Worm (Caenorhabditis elegans) whole organism, L1 larva: ENCODE data around the gene scd-1.

ENCODE experiments used
- C16A3.4 ChIP-seq: fragments of 150-350 bp; optimal IDR thresholded peaks from 2 replicates; lab custom pipeline; 2014; ENCODE audit warnings: missing biosample characterization, missing genetic modification characterization
- Y116A8C.19 ChIP-seq: sonication (generic microtip); optimal IDR thresholded peaks from 2 replicates; lab custom pipeline; 2016; ENCODE audit warnings: missing compliant biosample characterization, missing genetic modification characterization, borderline replicate concordance
- blmp-1 ChIP-seq: fragments of 150-350 bp; optimal IDR thresholded peaks from 2 replicates; lab custom pipeline; 2014; ENCODE audit warnings: missing biosample characterization, missing genetic modification characterization
- ceh-63 ChIP-seq: fragments of 200-800 bp; sonication (Bioruptor generic); optimal IDR thresholded peaks from 2 replicates; lab custom pipeline; 2018; ENCODE audit warnings: mild to moderate bottlenecking, missing genetic modification characterization, missing compliant biosample characterization
- ceh-82 ChIP-seq, 3 experiments: fragments of 150-350 bp in 1 of 3; sonication (generic microtip) in 2 of 3; optimal IDR thresholded peaks; 2 replicates each; lab custom pipeline; 2014 to 2017; ENCODE audit warnings: missing biosample characterization in 3 of 3, missing genetic modification characterization in 3 of 3
- ceh-90 ChIP-seq: sonication (generic microtip); optimal IDR thresholded peaks from 2 replicates; lab custom pipeline; 2016; ENCODE audit warnings: missing genetic modification characterization, missing compliant biosample characterization
- dpl-1 ChIP-seq, 3 experiments: fragments of 150-350 bp in 2 of 3; sonication (generic microtip) in 1 of 3; optimal IDR thresholded peaks; 2 replicates each; lab custom pipeline; 2014 to 2017; ENCODE audit warnings: missing biosample characterization in 3 of 3, missing genetic modification characterization in 3 of 3, missing genetic modification reagents in 3 of 3
- dsc-1 ChIP-seq: sonication (generic microtip); optimal IDR thresholded peaks from 2 replicates; lab custom pipeline; 2016; ENCODE audit warnings: mild to moderate bottlenecking, missing genetic modification characterization, missing compliant biosample characterization
- efl-1 ChIP-seq, 4 experiments: fragments of 150-350 bp; optimal IDR thresholded peaks in 3 of 4; peaks in 1 of 4; 1 replicate in 1 of 4; 2 replicates in 3 of 4; lab custom pipeline; 2014; ENCODE audit warnings: missing biosample characterization in 2 of 4, missing genetic modification characterization in 2 of 4, missing genetic modification reagents in 2 of 4
- elt-3 ChIP-seq, 6 experiments: fragments of 150-350 bp in 1 of 6; sonication (generic microtip); optimal IDR thresholded peaks; 2 replicates each; lab custom pipeline; 2017 to 2018; ENCODE audit warnings: missing biosample characterization in 6 of 6, missing genetic modification characterization in 6 of 6, inconsistent platforms in 1 of 6
- ets-5 ChIP-seq: fragments of 200-800 bp; sonication (Bioruptor generic); IDR thresholded peaks from 2 replicates; pipeline ENCODE4 v1.3.6; 2022; ENCODE audit warnings: missing genetic modification characterization, missing compliant biosample characterization
- fkh-10 ChIP-seq: sonication (generic microtip); optimal IDR thresholded peaks from 2 replicates; lab custom pipeline; 2017; ENCODE audit warnings: missing biosample characterization, missing genetic modification reagents, missing genetic modification characterization
- fkh-8 ChIP-seq: sonication (generic microtip); optimal IDR thresholded peaks from 2 replicates; lab custom pipeline; 2016; ENCODE audit warnings: mild to moderate bottlenecking, missing genetic modification characterization, missing compliant biosample characterization
- grh-1 ChIP-seq: fragments of 200-800 bp; sonication (Bioruptor generic); IDR thresholded peaks from 2 replicates; pipeline ENCODE4 v1.3.6; 2022; ENCODE audit warnings: missing genetic modification reagents, missing genetic modification characterization, missing compliant biosample characterization
- hlh-17 ChIP-seq: fragments of 200-800 bp; sonication (Bioruptor generic); optimal IDR thresholded peaks from 2 replicates; lab custom pipeline; 2018; ENCODE audit warnings: missing genetic modification characterization, mild to moderate bottlenecking, missing compliant biosample characterization, moderate library complexity, borderline replicate concordance
- hlh-4 ChIP-seq: sonication (generic microtip); optimal IDR thresholded peaks from 2 replicates; lab custom pipeline; 2016; ENCODE audit warnings: mild to moderate bottlenecking, missing genetic modification characterization, missing compliant biosample characterization
- irx-1 ChIP-seq: sonication (generic microtip); optimal IDR thresholded peaks from 2 replicates; lab custom pipeline; 2016; ENCODE audit warnings: missing genetic modification characterization, missing compliant biosample characterization
- jun-1 ChIP-seq: fragments of 150-350 bp; optimal IDR thresholded peaks from 2 replicates; lab custom pipeline; 2014; ENCODE audit warnings: missing biosample characterization, missing genetic modification reagents, missing genetic modification characterization
- lin-13 ChIP-seq: fragments of 150-350 bp; optimal IDR thresholded peaks from 2 replicates; lab custom pipeline; 2014; ENCODE audit warnings: missing biosample characterization, missing genetic modification reagents, missing genetic modification characterization
- lin-14 ChIP-seq: fragments of 200-800 bp; sonication (Bioruptor generic); optimal IDR thresholded peaks from 2 replicates; lab custom pipeline; 2018; ENCODE audit warnings: mild to moderate bottlenecking, missing genetic modification characterization, moderate library complexity, missing compliant biosample characterization
- lin-35 ChIP-seq, 2 experiments: fragments of 150-350 bp; optimal IDR thresholded peaks; 2 replicates each; lab custom pipeline; 2014; ENCODE audit warnings: missing biosample characterization in 2 of 2, missing genetic modification characterization in 2 of 2, missing genetic modification reagents in 2 of 2
- lin-39 ChIP-seq: fragments of 150-350 bp; optimal IDR thresholded peaks from 2 replicates; lab custom pipeline; 2014; ENCODE audit warnings: missing biosample characterization, missing genetic modification reagents, missing genetic modification characterization
- lir-3 ChIP-seq: sonication (generic microtip); optimal IDR thresholded peaks from 2 replicates; lab custom pipeline; 2016; ENCODE audit warnings: mild to moderate bottlenecking, missing genetic modification characterization, moderate library complexity, missing compliant biosample characterization; ENCODE audit not compliant: poor library complexity
- lsy-2 ChIP-seq, 2 experiments: fragments of 150-350 bp; optimal IDR thresholded peaks; 2 replicates each; lab custom pipeline; 2014; ENCODE audit warnings: missing biosample characterization in 2 of 2, missing genetic modification characterization in 2 of 2
- mdl-1 ChIP-seq, 2 experiments: fragments of 150-350 bp; optimal IDR thresholded peaks; 2 replicates each; lab custom pipeline; 2014 to 2017; ENCODE audit warnings: missing biosample characterization in 2 of 2, missing genetic modification characterization in 2 of 2, inconsistent platforms in 1 of 2
- mep-1 ChIP-seq: fragments of 150-350 bp; optimal IDR thresholded peaks from 2 replicates; lab custom pipeline; 2014; ENCODE audit warnings: missing biosample characterization, missing genetic modification characterization
- nhr-19 ChIP-seq: fragments of 200-800 bp; sonication (Bioruptor generic); conservative IDR thresholded peaks from 2 replicates; pipeline ENCODE4 v1.3.6; 2022; ENCODE audit warnings: missing genetic modification characterization, missing compliant biosample characterization
- nhr-20 ChIP-seq: sonication (generic microtip); optimal IDR thresholded peaks from 2 replicates; lab custom pipeline; 2016; ENCODE audit warnings: mild to moderate bottlenecking, missing genetic modification characterization, missing compliant biosample characterization
- nhr-47 ChIP-seq: sonication (generic microtip); optimal IDR thresholded peaks from 2 replicates; lab custom pipeline; 2016; ENCODE audit warnings: mild to moderate bottlenecking, missing genetic modification characterization, moderate library complexity, missing compliant biosample characterization
- nhr-71 ChIP-seq: sonication (generic microtip); optimal IDR thresholded peaks from 2 replicates; lab custom pipeline; 2016; ENCODE audit warnings: mild to moderate bottlenecking, missing genetic modification characterization, moderate library complexity, missing compliant biosample characterization
- nhr-76 ChIP-seq: sonication (generic microtip); optimal IDR thresholded peaks from 2 replicates; lab custom pipeline; 2017; ENCODE audit warnings: missing biosample characterization, missing genetic modification characterization
- nhr-90 ChIP-seq: sonication (generic microtip); optimal IDR thresholded peaks from 2 replicates; lab custom pipeline; 2016; ENCODE audit warnings: mild to moderate bottlenecking, missing genetic modification characterization, missing compliant biosample characterization; ENCODE audit not compliant: poor library complexity
- pax-3 ChIP-seq: fragments of 200-800 bp; sonication (Bioruptor generic); optimal IDR thresholded peaks from 2 replicates; lab custom pipeline; 2018; ENCODE audit warnings: mild to moderate bottlenecking, missing genetic modification characterization, moderate library complexity, missing compliant biosample characterization
- pqm-1 ChIP-seq: sonication (generic microtip); optimal IDR thresholded peaks from 3 replicates; lab custom pipeline; 2017; ENCODE audit warnings: missing biosample characterization, missing genetic modification characterization
- rnt-1 ChIP-seq: sonication (generic microtip); optimal IDR thresholded peaks from 2 replicates; lab custom pipeline; 2016; ENCODE audit warnings: mild to moderate bottlenecking, missing genetic modification characterization, moderate library complexity, missing compliant biosample characterization
- skn-1 ChIP-seq: fragments of 150-350 bp; optimal IDR thresholded peaks from 2 replicates; lab custom pipeline; 2014; ENCODE audit warnings: missing biosample characterization, missing genetic modification characterization
- snu-23 ChIP-seq: sonication (generic microtip); optimal IDR thresholded peaks from 2 replicates; lab custom pipeline; 2016; ENCODE audit warnings: missing genetic modification characterization, missing compliant biosample characterization
- sox-4 ChIP-seq: sonication (generic microtip); optimal IDR thresholded peaks from 2 replicates; lab custom pipeline; 2016; ENCODE audit warnings: missing genetic modification characterization, missing compliant biosample characterization
- sptf-1 ChIP-seq: fragments of 150-350 bp; optimal IDR thresholded peaks from 2 replicates; lab custom pipeline; 2014; ENCODE audit warnings: missing biosample characterization, missing genetic modification characterization
- swsn-7 ChIP-seq: sonication (generic microtip); optimal IDR thresholded peaks from 2 replicates; lab custom pipeline; 2016; ENCODE audit warnings: missing genetic modification characterization, missing compliant biosample characterization
- tbx-2 ChIP-seq: sonication (generic microtip); optimal IDR thresholded peaks from 2 replicates; lab custom pipeline; 2016; ENCODE audit warnings: missing genetic modification characterization, missing compliant biosample characterization
- unc-130 ChIP-seq: fragments of 150-350 bp; optimal IDR thresholded peaks from 2 replicates; lab custom pipeline; 2017; ENCODE audit warnings: missing biosample characterization, missing genetic modification characterization, inconsistent platforms
- xbp-1 ChIP-seq: sonication (generic microtip); optimal IDR thresholded peaks from 2 replicates; lab custom pipeline; 2016; ENCODE audit warnings: missing genetic modification characterization, missing compliant biosample characterization
- zag-1 ChIP-seq: fragments of 150-350 bp; optimal IDR thresholded peaks from 2 replicates; lab custom pipeline; 2014; ENCODE audit warnings: missing biosample characterization, missing genetic modification characterization
- ztf-4 ChIP-seq: fragments of 150-350 bp; optimal IDR thresholded peaks from 2 replicates; lab custom pipeline; 2014; ENCODE audit warnings: missing biosample characterization, missing genetic modification characterization

The scd-1 gene

DNA sequence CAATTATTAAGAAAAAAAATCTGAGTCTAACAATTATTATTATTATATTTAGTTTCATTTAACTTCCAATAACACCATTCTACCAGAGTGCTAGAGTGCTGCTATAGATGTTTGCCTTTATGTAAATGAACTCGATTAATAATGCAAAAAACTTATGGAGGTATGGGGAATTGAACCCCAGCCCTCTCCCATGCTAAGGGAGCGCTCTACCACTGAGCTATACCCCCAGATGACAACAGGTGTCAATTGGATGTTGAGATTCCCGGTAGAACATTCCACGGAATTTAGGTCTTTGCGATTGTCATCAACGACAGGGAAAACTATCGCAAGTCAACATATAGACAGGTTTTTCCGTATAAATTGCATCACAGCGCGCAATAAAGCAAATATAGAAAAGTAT, 67.6 kb downstream of the scd-1 start (continued):
- TF ChIP-seq grh-1 (GFP tag; lab: Robert Waterston, UW) = no peak
- no peak for TF ChIP-seq unc-130 (tag; lab: Kevin White, UChicago)
- TF ChIP-seq jun-1 = peak; percentile 31
- peak; percentile 57 for TF ChIP-seq nhr-19 (GFP tag; lab: Robert Waterston, UW)
- no peak for TF ChIP-seq nhr-76 (tag; lab: Kevin White, UChicago)
- TF ChIP-seq lsy-2 (tag; optimal IDR thresholded peaks at IDR 0.05; lab: Kevin White, UChicago) = peak in 1 of 2 experiments; percentile 38
- no peak for TF ChIP-seq ets-5 (GFP tag; lab: Robert Waterston, UW)
- no peak for TF ChIP-seq Y116A8C.19 (tag; lab: Kevin White, UChicago)
- peak; percentile 9 for TF ChIP-seq lin-39 (tag; lab: Kevin White, UChicago)
- TF ChIP-seq tbx-2 (tag; lab: Kevin White, UChicago) = peak; percentile 7
- no peak for TF ChIP-seq dpl-1 (GFP tag; optimal IDR thresholded peaks at IDR 0.05; lab: Kevin White, UChicago)
- TF ChIP-seq rnt-1 = peak; percentile 53
- no peak for TF ChIP-seq pax-3 (tag; lab: Kevin White, UChicago)
- TF ChIP-seq ceh-63 (GFP tag; lab: Kevin White, UChicago) = no peak
- no peak for TF ChIP-seq hlh-4 (tag; lab: Kevin White, UChicago)
- TF ChIP-seq hlh-17 (GFP tag; lab: Kevin White, UChicago) = no peak
- TF ChIP-seq nhr-90 (tag; lab: Kevin White, UChicago) = peak; percentile 74
- no peak for TF ChIP-seq lin-13 (GFP tag; lab: Kevin White, UChicago)
- TF ChIP-seq mep-1 (tag; lab: Kevin White, UChicago) = peak; percentile 51
- peak; percentile 10 for TF ChIP-seq xbp-1 (tag; lab: Kevin White, UChicago)

ce11 chrX:12454290-12454795, 71.2 kb downstream of the scd-1 start, which contains the start of the genes T18D3.9 and T18D3.1:
Gene T18D3.9, minus strand, starts transcription at chrX:12454457.
Gene T18D3.1, plus strand, starts transcription at chrX:12454745.
- TF ChIP-seq nhr-71 (tag; lab: Kevin White, UChicago) (peak; percentile 37), efl-1 (optimal IDR thresholded peaks at IDR 0.05; lab: Kevin White, UChicago) (peak; percentile 9 to 25), efl-1 (GFP tag; optimal IDR thresholded peaks at IDR 0.05 in 1 of 2; lab: Kevin White, UChicago) (peak in 1 of 2 experiments; percentile 65), unc-130 (tag; lab: Kevin White, UChicago) (peak; percentile 12), zag-1 (tag; lab: Kevin White, UChicago) (no peak), irx-1 (no peak), skn-1 (tag; lab: Kevin White, UChicago) (peak; percentile 27), blmp-1 (peak; percentile 68), ceh-90 (tag; lab: Kevin White, UChicago) (no peak), mep-1 (tag; lab: Kevin White, UChicago) (peak; percentile 58), lin-35 (GFP tag; optimal IDR thresholded peaks at IDR 0.05; lab: Kevin White, UChicago) (peak; percentile 21 to 45), ztf-4 (tag; lab: Kevin White, UChicago) (no peak), rnt-1 (no peak), tbx-2 (tag; lab: Kevin White, UChicago) (peak; percentile 23), fkh-8 (tag; lab: Kevin White, UChicago) (peak; percentile 63), nhr-47 (peak; percentile 44), ceh-82 (tag; optimal IDR thresholded peaks at IDR 0.05; lab: Kevin White, UChicago) (no peak), lin-39 (tag; lab: Kevin White, UChicago) (no peak), sptf-1 (tag; lab: Kevin White, UChicago) (no peak), pqm-1 (no peak), dpl-1 (GFP tag; optimal IDR thresholded peaks at IDR 0.05; lab: Kevin White, UChicago) (peak in 2 of 3 experiments; percentile 28 to 34), lin-13 (GFP tag; lab: Kevin White, UChicago) (peak; percentile 35), C16A3.4 (tag; lab: Kevin White, UChicago) (peak; percentile 56), xbp-1 (tag; lab: Kevin White, UChicago) (peak; percentile 17), lir-3 (tag; lab: Kevin White, UChicago) (peak; percentile 1), nhr-90 (tag; lab: Kevin White, UChicago) (peak; percentile 36), fkh-10 (GFP tag; lab: Kevin White, UChicago) (no peak), jun-1 (no peak), elt-3 (tag; optimal IDR thresholded peaks at IDR 0.05; lab: Kevin White, UChicago) (peak in 2 of 6 experiments; percentile 52), lsy-2 (tag; optimal IDR thresholded peaks at IDR 0.05; lab: Kevin White, UChicago) (peak; percentile 22 to 45), snu-23 (GFP tag; lab: Kevin White, UChicago) (peak; percentile 49), swsn-7 (tag; lab: Kevin White, UChicago) (peak; percentile 14), lin-14 (GFP tag; lab: Kevin White, UChicago) (peak; percentile 79), sox-4 (tag; lab: Kevin White, UChicago) (no peak), mdl-1 (tag; optimal IDR thresholded peaks at IDR 0.05; lab: Kevin White, UChicago) (peak in 1 of 2 experiments; percentile 20), nhr-20 (tag; lab: Kevin White, UChicago) (peak; percentile 51), dsc-1 (tag; lab: Kevin White, UChicago) (peak; percentile 10)
